Fruit fly (Drosophila melanogaster) whole organism, embryonic: ENCODE measurements around the gene oxt.
A peak's percentile ranks its signal among the peaks of the same experiment; 100 is the strongest.

Experiments
- Awh ChIP-seq: fragments of 200-800 bp; sonication (Bioruptor generic); IDR thresholded peaks from 2 replicates; pipeline ENCODE4, ENCODE4 v1.3.6; 2022; ENCODE audit warnings: missing biosample characterization, missing genetic modification characterization
- Bgb ChIP-seq: fragments of 200-800 bp; sonication (Bioruptor generic); IDR thresholded peaks from 2 replicates; pipeline ENCODE4 v1.3.6; 2022; ENCODE audit warnings: missing biosample characterization, missing genetic modification characterization; ENCODE audit not compliant: partially characterized antibody
- Bteb2 ChIP-seq: fragments of 200-800 bp; sonication (Bioruptor generic); optimal IDR thresholded peaks from 2 replicates; lab custom pipeline; 2016; ENCODE audit warnings: missing biosample characterization, missing genetic modification characterization
- CG10654 ChIP-seq: fragments of 200-800 bp; sonication (Bioruptor generic); optimal IDR thresholded peaks from 2 replicates; lab custom pipeline; 2016; ENCODE audit warnings: missing biosample characterization, missing genetic modification characterization
- CG11085 ChIP-seq: fragments of 200-800 bp; sonication (Bioruptor generic); IDR thresholded peaks from 2 replicates; pipeline ENCODE4 v1.3.6; 2022; ENCODE audit warnings: missing biosample characterization, missing genetic modification characterization
- CG11456 ChIP-seq: fragments of 200-800 bp; sonication (Bioruptor generic); IDR thresholded peaks from 3 replicates; pipeline ENCODE4 v1.3.6; 2022; ENCODE audit warnings: missing biosample characterization, missing genetic modification characterization
- CG11723 ChIP-seq: fragments of 200-800 bp; sonication (Bioruptor generic); optimal IDR thresholded peaks from 2 replicates; lab custom pipeline; 2017; ENCODE audit warnings: missing biosample characterization, mild to moderate bottlenecking, missing genetic modification characterization
- CG1233 ChIP-seq: fragments of 200-800 bp; sonication (Bioruptor generic); optimal IDR thresholded peaks from 4 replicates; lab custom pipeline; 2018; ENCODE audit warnings: missing biosample characterization, mild to moderate bottlenecking, missing genetic modification characterization
- CG12744 ChIP-seq: fragments of 200-800 bp; sonication (Bioruptor generic); optimal IDR thresholded peaks from 2 replicates; lab custom pipeline; 2016; ENCODE audit warnings: missing biosample characterization, missing genetic modification characterization
- CG14441 ChIP-seq: fragments of 200-800 bp; sonication (Bioruptor generic); IDR thresholded peaks from 2 replicates; pipeline ENCODE4 v1.3.6; 2022; ENCODE audit warnings: missing biosample characterization, missing genetic modification characterization
- CG15269 ChIP-seq: fragments of 200-800 bp; sonication (Bioruptor generic); optimal IDR thresholded peaks from 2 replicates; lab custom pipeline; 2018; ENCODE audit warnings: missing biosample characterization, mild to moderate bottlenecking, missing genetic modification characterization, moderate library complexity
- CG15514 ChIP-seq: fragments of 200-800 bp; sonication (Bioruptor generic); optimal IDR thresholded peaks from 3 replicates; lab custom pipeline; 2017; ENCODE audit warnings: missing biosample characterization, missing genetic modification characterization, mild to moderate bottlenecking, moderate library complexity, missing genetic modification reagents
- CG15601 ChIP-seq: fragments of 200-800 bp; sonication (Bioruptor generic); optimal IDR thresholded peaks from 3 replicates; lab custom pipeline; 2019; ENCODE audit warnings: missing biosample characterization, mild to moderate bottlenecking, missing genetic modification characterization, moderate library complexity
- CG31388 ChIP-seq: fragments of 200-800 bp; sonication (Bioruptor generic); optimal IDR thresholded peaks from 2 replicates; lab custom pipeline; 2016; ENCODE audit warnings: missing biosample characterization, missing genetic modification characterization
- CG31441 ChIP-seq: fragments of 200-800 bp; sonication (Bioruptor generic); IDR thresholded peaks from 2 replicates; pipeline ENCODE4 v1.3.6; 2022; ENCODE audit warnings: missing biosample characterization, missing genetic modification characterization
- CG4328 ChIP-seq: fragments of 200-800 bp; sonication (Bioruptor generic); optimal IDR thresholded peaks from 3 replicates; lab custom pipeline; 2017; ENCODE audit warnings: missing biosample characterization, missing genetic modification reagents, missing genetic modification characterization
- CG4360 ChIP-seq: fragments of 200-800 bp; sonication (Bioruptor generic); IDR thresholded peaks from 2 replicates; pipeline ENCODE4 v1.3.6; 2022; ENCODE audit warnings: missing biosample characterization, missing genetic modification characterization
- CG43689 ChIP-seq: fragments of 200-800 bp; sonication (Bioruptor generic); IDR thresholded peaks from 2 replicates; pipeline ENCODE4 v1.3.6; 2022; ENCODE audit warnings: missing biosample characterization, missing genetic modification characterization
- CG8089 ChIP-seq: fragments of 200-800 bp; sonication (Bioruptor generic); optimal IDR thresholded peaks from 3 replicates; lab custom pipeline; 2016; ENCODE audit warnings: missing biosample characterization, missing genetic modification characterization
- CG9876 ChIP-seq: fragments of 200-800 bp; sonication (Bioruptor generic); optimal IDR thresholded peaks from 2 replicates; lab custom pipeline; 2016; ENCODE audit warnings: missing biosample characterization, missing genetic modification characterization
- D ChIP-seq, 2 experiments: fragments of 200-800 bp in 1 of 2; fragments of >200 bp in 1 of 2; sonication (Bioruptor generic) in 1 of 2; optimal IDR thresholded peaks; 2 replicates in 1 of 2; 3 replicates in 1 of 2; lab custom pipeline; 2017; ENCODE audit warnings: mild to moderate bottlenecking in 1 of 2, missing biosample characterization in 1 of 2, missing genetic modification characterization in 1 of 2, missing genetic modification reagents in 1 of 2
- Dek ChIP-seq: fragments of 200-800 bp; sonication (Bioruptor generic); optimal IDR thresholded peaks from 3 replicates; lab custom pipeline; 2019; ENCODE audit warnings: missing biosample characterization, mild to moderate bottlenecking, missing genetic modification characterization, moderate library complexity
- Doc2 ChIP-seq: fragments of 200-800 bp; sonication (Bioruptor generic); IDR thresholded peaks from 2 replicates; pipeline ENCODE4 v1.3.6; 2022; ENCODE audit warnings: missing biosample characterization, missing genetic modification characterization
- Dp ChIP-seq: fragments of 200-800 bp; sonication (Bioruptor generic); optimal IDR thresholded peaks from 2 replicates; lab custom pipeline; 2018; ENCODE audit warnings: missing biosample characterization, mild to moderate bottlenecking, missing genetic modification characterization, moderate library complexity
- ERR ChIP-seq: fragments of 200-800 bp; sonication (Bioruptor generic); optimal IDR thresholded peaks from 2 replicates; lab custom pipeline; 2016; ENCODE audit warnings: missing biosample characterization, missing genetic modification characterization
- Fer2 ChIP-seq: fragments of 200-800 bp; sonication (Bioruptor generic); optimal IDR thresholded peaks from 2 replicates; lab custom pipeline; 2018; ENCODE audit warnings: missing biosample characterization, mild to moderate bottlenecking, missing genetic modification characterization, moderate library complexity
- HLH54F ChIP-seq: fragments of 200-800 bp; sonication (Bioruptor generic); optimal IDR thresholded peaks from 3 replicates; lab custom pipeline; 2016; ENCODE audit warnings: missing biosample characterization, missing genetic modification characterization
- Meics ChIP-seq: fragments of 200-800 bp; sonication (Bioruptor generic); optimal IDR thresholded peaks from 2 replicates; lab custom pipeline; 2017; ENCODE audit warnings: missing biosample characterization, mild to moderate bottlenecking, missing genetic modification characterization
- Mrtf ChIP-seq: fragments of 200-800 bp; sonication (Bioruptor generic); IDR thresholded peaks from 3 replicates; pipeline ENCODE4 v1.3.6; 2022; ENCODE audit warnings: missing biosample characterization, missing genetic modification characterization
- Stat92E ChIP-seq, 3 experiments: fragments of >200 bp in 2 of 3; fragments of 200-800 bp in 1 of 3; sonication (Bioruptor generic) in 1 of 3; optimal IDR thresholded peaks; 2 replicates each; lab custom pipeline; 2017 to 2019; ENCODE audit warnings: missing biosample characterization in 3 of 3, missing genetic modification characterization in 3 of 3, mild to moderate bottlenecking in 1 of 3, moderate library complexity in 1 of 3
- Usf ChIP-seq: fragments of 200-800 bp; sonication (Bioruptor generic); optimal IDR thresholded peaks from 2 replicates; lab custom pipeline; 2017; ENCODE audit warnings: missing genotype, missing biosample characterization, missing genetic modification characterization
- ash1 ChIP-seq: fragments of 200-800 bp; sonication (Bioruptor generic); optimal IDR thresholded peaks from 2 replicates; lab custom pipeline; 2018; ENCODE audit warnings: missing biosample characterization, mild to moderate bottlenecking, missing genetic modification characterization
- bcd ChIP-seq: fragments of 200-800 bp; sonication (Bioruptor generic); optimal IDR thresholded peaks from 2 replicates; lab custom pipeline; 2017; ENCODE audit warnings: missing biosample characterization, mild to moderate bottlenecking, missing genetic modification characterization
- bsh ChIP-seq, 2 experiments: fragments of 200-800 bp; sonication (Bioruptor generic); optimal IDR thresholded peaks; 2 replicates each; lab custom pipeline; 2017 to 2018; ENCODE audit warnings: mild to moderate bottlenecking in 2 of 2, missing biosample characterization in 2 of 2, missing genetic modification characterization in 2 of 2, moderate library complexity in 1 of 2
- dpn ChIP-seq, 2 experiments: fragments of 200-800 bp; sonication (Bioruptor generic); optimal IDR thresholded peaks; 3 replicates each; lab custom pipeline; 2016; ENCODE audit warnings: missing biosample characterization in 2 of 2, missing genetic modification characterization in 2 of 2
- en ChIP-seq: fragments of 200-800 bp; sonication (Bioruptor generic); optimal IDR thresholded peaks from 2 replicates; lab custom pipeline; 2016; ENCODE audit warnings: missing biosample characterization, missing genetic modification characterization
- eyg ChIP-seq: fragments of 200-800 bp; sonication (Bioruptor generic); optimal IDR thresholded peaks from 3 replicates; lab custom pipeline; 2016; ENCODE audit warnings: missing biosample characterization, missing genetic modification characterization
- fd96Cb ChIP-seq: fragments of 200-800 bp; sonication (Bioruptor generic); optimal IDR thresholded peaks from 2 replicates; lab custom pipeline; 2018; ENCODE audit warnings: missing biosample characterization, mild to moderate bottlenecking, missing genetic modification characterization, moderate library complexity
- gsb-n ChIP-seq: fragments of 200-800 bp; sonication (Bioruptor generic); optimal IDR thresholded peaks from 3 replicates; lab custom pipeline; 2018; ENCODE audit warnings: missing biosample characterization, mild to moderate bottlenecking, missing genetic modification characterization
- lmd ChIP-seq: fragments of 200-800 bp; sonication (Bioruptor generic); IDR thresholded peaks from 2 replicates; pipeline ENCODE4 v1.3.6; 2022; ENCODE audit warnings: missing biosample characterization, missing genetic modification characterization
- otp ChIP-seq: fragments of 200-800 bp; sonication (Bioruptor generic); IDR thresholded peaks from 3 replicates; pipeline ENCODE4, ENCODE4 v1.3.6; 2022; ENCODE audit warnings: missing biosample characterization, missing genetic modification characterization
- pfk ChIP-seq: fragments of 200-800 bp; sonication (Bioruptor generic); optimal IDR thresholded peaks from 2 replicates; lab custom pipeline; 2018; ENCODE audit warnings: missing biosample characterization, mild to moderate bottlenecking, missing genetic modification characterization, moderate library complexity
- pnt ChIP-seq: fragments of 200-800 bp; sonication (Bioruptor generic); optimal IDR thresholded peaks from 3 replicates; lab custom pipeline; 2016; ENCODE audit warnings: missing biosample characterization, missing genetic modification characterization
- rib ChIP-seq: fragments of 200-800 bp; sonication (Bioruptor generic); IDR thresholded peaks from 2 replicates; pipeline ENCODE4 v1.3.6; 2022; ENCODE audit warnings: missing biosample characterization, missing genetic modification characterization
- salm ChIP-seq: fragments of 200-800 bp; sonication (Bioruptor generic); optimal IDR thresholded peaks from 2 replicates; lab custom pipeline; 2018; ENCODE audit warnings: missing biosample characterization, mild to moderate bottlenecking, missing genetic modification characterization
- scrt ChIP-seq: fragments of 200-800 bp; sonication (Bioruptor generic); optimal IDR thresholded peaks from 2 replicates; lab custom pipeline; 2018; ENCODE audit warnings: missing biosample characterization, mild to moderate bottlenecking, missing genetic modification characterization, moderate library complexity
- sim ChIP-seq: fragments of 200-800 bp; sonication (Bioruptor generic); IDR thresholded peaks from 2 replicates; pipeline ENCODE4 v1.3.6; 2022; ENCODE audit warnings: missing biosample characterization, missing genetic modification characterization
- sob ChIP-seq: fragments of 200-800 bp; sonication (Bioruptor generic); IDR thresholded peaks from 2 replicates; pipeline ENCODE4 v1.3.6; 2022; ENCODE audit warnings: missing biosample characterization, missing genetic modification characterization
- zen ChIP-seq: fragments of 200-800 bp; sonication (Bioruptor generic); optimal IDR thresholded peaks from 3 replicates; lab custom pipeline; 2018; ENCODE audit warnings: missing biosample characterization, mild to moderate bottlenecking, missing genetic modification characterization, moderate library complexity

oxt gene

dm6 chr3L:2265692-2266444 lies 3.4 kb upstream of the oxt start, which contains the start of the genes ecd and CG13806 (continued):
- TF ChIP-seq CG43689, result no peak
- no peak for TF ChIP-seq CG11723 (GFP tag; lab: Kevin White, UChicago)
- no peak for TF ChIP-seq Awh (GFP tag; lab: Robert Waterston, UW)
- peak; percentile 25 for TF ChIP-seq ERR
- no peak for TF ChIP-seq Stat92E (GFP tag; optimal IDR thresholded peaks at IDR 0.05; lab: Kevin White, UChicago)
- TF ChIP-seq CG15514 (GFP tag; lab: Kevin White, UChicago), result peak; percentile 75
- no peak for TF ChIP-seq CG11085 (GFP tag; lab: Robert Waterston, UW)
- TF ChIP-seq sob (GFP tag; lab: Robert Waterston, UW), result peak; percentile 71
- no peak for TF ChIP-seq CG4360 (GFP tag; lab: Robert Waterston, UW)
- TF ChIP-seq D (optimal IDR thresholded peaks at IDR 0.05; lab: Kevin White, UChicago), result no peak
- no peak for TF ChIP-seq D (GFP tag; optimal IDR thresholded peaks at IDR 0.05; lab: Kevin White, UChicago)
- TF ChIP-seq Dp, result peak; percentile 30
- TF ChIP-seq HLH54F (GFP tag; lab: Kevin White, UChicago), result peak; percentile 30
- TF ChIP-seq pfk, result no peak
- no peak for TF ChIP-seq Doc2 (GFP tag; lab: Robert Waterston, UW)
- no peak for TF ChIP-seq CG31388 (GFP tag; lab: Kevin White, UChicago)
- peak; percentile 26 for TF ChIP-seq CG9876 (GFP tag; lab: Kevin White, UChicago)
- peak; percentile 73 for TF ChIP-seq CG11456
- TF ChIP-seq ash1, result no peak
- no peak for TF ChIP-seq CG12744 (GFP tag; lab: Kevin White, UChicago)
- peak; percentile 36 for TF ChIP-seq bcd (GFP tag; lab: Kevin White, UChicago)
- TF ChIP-seq CG1233 (GFP tag; lab: Kevin White, UChicago), result peak; percentile 10
- no peak for TF ChIP-seq bsh (GFP tag; optimal IDR thresholded peaks at IDR 0.05; lab: Kevin White, UChicago)
- peak; percentile 5 for TF ChIP-seq Fer2 (tag; lab: Kevin White, UChicago)
- peak; percentile 23 for TF ChIP-seq Dek (tag; lab: Kevin White, UChicago)
- no peak for TF ChIP-seq scrt (GFP tag; lab: Kevin White, UChicago)
- no peak for TF ChIP-seq Meics (GFP tag; lab: Kevin White, UChicago)
- TF ChIP-seq CG15269 (tag; lab: Kevin White, UChicago), result no peak
- no peak for TF ChIP-seq Usf (GFP tag; lab: Kevin White, UChicago)
- peak; percentile 34; the same call in 1 of the 2 replicates for TF ChIP-seq CG31441 (GFP tag; lab: Robert Waterston, UW)
- TF ChIP-seq CG10654 (GFP tag; lab: Kevin White, UChicago), result no peak
- TF ChIP-seq en (GFP tag; lab: Kevin White, UChicago), result no peak
- peak; percentile 29; the same call in 1 of the 2 replicates for TF ChIP-seq lmd (GFP tag; lab: Robert Waterston, UW)
- TF ChIP-seq pnt, result peak; percentile 4
- peak; percentile 40 for TF ChIP-seq zen (tag; lab: Kevin White, UChicago)
- peak; percentile 24 to 54 for TF ChIP-seq dpn (GFP tag; optimal IDR thresholded peaks at IDR 0.05; lab: Kevin White, UChicago)
- TF ChIP-seq CG15601 (tag; lab: Kevin White, UChicago), result peak; percentile 16
- TF ChIP-seq otp (GFP tag; lab: Robert Waterston, UW), result no peak
- TF ChIP-seq eyg (GFP tag; lab: Kevin White, UChicago), result no peak
- no peak for TF ChIP-seq CG4328
- no peak for TF ChIP-seq Bteb2 (GFP tag; lab: Kevin White, UChicago)
- TF ChIP-seq salm (tag; lab: Kevin White, UChicago), result no peak
- no peak for TF ChIP-seq rib
- TF ChIP-seq fd96Cb (tag; lab: Kevin White, UChicago), result no peak
- TF ChIP-seq sim, result no peak
- 0 out of 2 replicates have a peak, but pooled peaks have one; percentile 45 for TF ChIP-seq CG14441 (GFP tag; lab: Robert Waterston, UW)
- peak; percentile 3 for TF ChIP-seq CG8089 (GFP tag; lab: Kevin White, UChicago)
- no peak for TF ChIP-seq Mrtf (GFP tag; lab: Robert Waterston, UW)
- TF ChIP-seq gsb-n (tag; lab: Kevin White, UChicago), result no peak
- TF ChIP-seq Bgb, result peak; percentile 98
